Worm (Caenorhabditis elegans) whole organism, L3 larva: ENCODE results near the gene F23B2.10.

ENCODE experiments used
- R02D3.7 ChIP-seq: fragments of 150-350 bp; optimal IDR thresholded peaks from 2 replicates; lab custom pipeline; 2014; ENCODE audit warnings: missing biosample characterization, missing genetic modification characterization
- ceh-16 ChIP-seq: sonication (generic microtip); optimal IDR thresholded peaks from 2 replicates; lab custom pipeline; 2017; ENCODE audit warnings: missing biosample characterization, missing genetic modification characterization
- ceh-82 ChIP-seq: fragments of 150-350 bp; optimal IDR thresholded peaks from 2 replicates; lab custom pipeline; 2014; ENCODE audit warnings: missing biosample characterization, missing genetic modification characterization
- daf-12 ChIP-seq: fragments of 150-350 bp; optimal IDR thresholded peaks from 2 replicates; lab custom pipeline; 2014; ENCODE audit warnings: missing biosample characterization, missing genetic modification reagents, missing genetic modification characterization
- elt-1 ChIP-seq: fragments of 150-350 bp; optimal IDR thresholded peaks from 2 replicates; lab custom pipeline; 2014; ENCODE audit warnings: missing biosample characterization, missing genetic modification characterization
- elt-2 ChIP-seq: sonication (generic microtip); optimal IDR thresholded peaks from 2 replicates; lab custom pipeline; 2016; ENCODE audit warnings: missing genetic modification reagents, mild to moderate bottlenecking, missing genetic modification characterization, missing compliant biosample characterization
- elt-3 ChIP-seq, 3 experiments: fragments of 150-350 bp in 1 of 3; sonication (generic microtip) in 2 of 3; optimal IDR thresholded peaks; 2 replicates in 2 of 3; 4 replicates in 1 of 3; lab custom pipeline; 2014 to 2017; ENCODE audit warnings: missing biosample characterization in 3 of 3, missing genetic modification characterization in 3 of 3
- eor-1 ChIP-seq, 2 experiments: fragments of 150-350 bp; optimal IDR thresholded peaks; 2 replicates each; lab custom pipeline; 2014 to 2018; ENCODE audit warnings: missing biosample characterization in 2 of 2, missing genetic modification characterization in 2 of 2
- fkh-10 ChIP-seq: sonication (generic microtip); optimal IDR thresholded peaks from 2 replicates; lab custom pipeline; 2017; ENCODE audit warnings: missing biosample characterization, missing genetic modification reagents, missing genetic modification characterization
- fos-1 ChIP-seq: fragments of 150-350 bp; optimal IDR thresholded peaks from 2 replicates; lab custom pipeline; 2014; ENCODE audit warnings: missing biosample characterization, missing genetic modification characterization
- hmg-11 ChIP-seq: sonication (generic microtip); optimal IDR thresholded peaks from 2 replicates; lab custom pipeline; 2016; ENCODE audit warnings: missing genetic modification characterization, missing compliant biosample characterization
- jun-1 ChIP-seq: fragments of 150-350 bp; optimal IDR thresholded peaks from 2 replicates; lab custom pipeline; 2014; ENCODE audit warnings: missing biosample characterization, missing genetic modification reagents, missing genetic modification characterization
- lin-15B ChIP-seq: fragments of 150-350 bp; optimal IDR thresholded peaks from 2 replicates; lab custom pipeline; 2014; ENCODE audit warnings: missing biosample characterization, missing genetic modification characterization
- lin-39 ChIP-seq: fragments of 150-350 bp; optimal IDR thresholded peaks from 2 replicates; lab custom pipeline; 2018; ENCODE audit warnings: missing biosample characterization, missing genetic modification reagents, missing genetic modification characterization
- mml-1 ChIP-seq: fragments of 150-350 bp; sonication (generic microtip); optimal IDR thresholded peaks from 3 replicates; lab custom pipeline; 2014; ENCODE audit warnings: missing biosample characterization, missing genetic modification characterization
- nfya-1 ChIP-seq: sonication (generic microtip); optimal IDR thresholded peaks from 2 replicates; lab custom pipeline; 2017; ENCODE audit warnings: missing genetic modification characterization, mild to moderate bottlenecking, missing compliant biosample characterization, antibody characterized with exemption, moderate library complexity; ENCODE audit not compliant: insufficient read depth
- nhr-11 ChIP-seq: fragments of 150-350 bp; optimal IDR thresholded peaks from 2 replicates; lab custom pipeline; 2014; ENCODE audit warnings: missing biosample characterization, missing genetic modification characterization
- nhr-12 ChIP-seq: fragments of 150-350 bp; optimal IDR thresholded peaks from 2 replicates; lab custom pipeline; 2014; ENCODE audit warnings: missing biosample characterization, missing genetic modification characterization
- nhr-23 ChIP-seq: fragments of 150-350 bp; optimal IDR thresholded peaks from 2 replicates; lab custom pipeline; 2014; ENCODE audit warnings: missing biosample characterization, missing genetic modification reagents, missing genetic modification characterization
- nhr-25 ChIP-seq: sonication (generic microtip); optimal IDR thresholded peaks from 2 replicates; lab custom pipeline; 2017; ENCODE audit warnings: missing biosample characterization, missing genetic modification characterization
- nhr-28 ChIP-seq: fragments of 150-350 bp; optimal IDR thresholded peaks from 2 replicates; lab custom pipeline; 2014; ENCODE audit warnings: missing biosample characterization, missing genetic modification characterization
- nhr-67 ChIP-seq: fragments of 150-350 bp; optimal IDR thresholded peaks from 2 replicates; lab custom pipeline; 2014; ENCODE audit warnings: missing biosample characterization, missing genetic modification characterization
- pha-4 ChIP-seq: fragments of 150-350 bp; optimal IDR thresholded peaks from 2 replicates; lab custom pipeline; 2014; ENCODE audit warnings: missing biosample characterization, missing genetic modification reagents, missing genetic modification characterization
- pqm-1 ChIP-seq: fragments of 150-350 bp; optimal IDR thresholded peaks from 2 replicates; lab custom pipeline; 2017; ENCODE audit warnings: missing biosample characterization, missing genetic modification characterization, inconsistent platforms
- sea-2 ChIP-seq: fragments of 150-350 bp; sonication (generic microtip); optimal IDR thresholded peaks from 4 replicates; lab custom pipeline; 2014; ENCODE audit warnings: missing biosample characterization, missing genetic modification reagents, missing genetic modification characterization
- skn-1 ChIP-seq: fragments of 150-350 bp; optimal IDR thresholded peaks from 2 replicates; lab custom pipeline; 2014; ENCODE audit warnings: missing biosample characterization, missing genetic modification characterization
- snpc-4 ChIP-seq: fragments of 150-350 bp; optimal IDR thresholded peaks from 2 replicates; lab custom pipeline; 2014; ENCODE audit warnings: missing biosample characterization, missing genetic modification characterization
- unc-39 ChIP-seq: sonication (generic microtip); optimal IDR thresholded peaks from 4 replicates; lab custom pipeline; 2017; ENCODE audit warnings: missing biosample characterization, missing genetic modification characterization
- unc-62 ChIP-seq: fragments of 150-350 bp; sonication (generic microtip); optimal IDR thresholded peaks from 4 replicates; lab custom pipeline; 2014; ENCODE audit warnings: missing biosample characterization, missing genetic modification reagents, missing genetic modification characterization
- zag-1 ChIP-seq: fragments of 150-350 bp; optimal IDR thresholded peaks from 2 replicates; lab custom pipeline; 2014; ENCODE audit warnings: missing biosample characterization, missing genetic modification characterization
- ztf-11 ChIP-seq: fragments of 150-350 bp; optimal IDR thresholded peaks from 2 replicates; lab custom pipeline; 2014; ENCODE audit warnings: missing biosample characterization, missing genetic modification characterization

The F23B2.10 gene

ce11 chrIV:9120220-9120619 is 33.9 kb downstream of the F23B2.10 start:
- TF ChIP-seq ztf-11 (tag; lab: Kevin White, UChicago): no peak
- no peak for TF ChIP-seq nhr-11 (tag; lab: Kevin White, UChicago)
- TF ChIP-seq ceh-16 (tag; lab: Kevin White, UChicago): no peak
- no peak for TF ChIP-seq fkh-10 (GFP tag; lab: Kevin White, UChicago)
- TF ChIP-seq snpc-4: no peak
- no peak for TF ChIP-seq elt-3 (tag; optimal IDR thresholded peaks at IDR 0.05; lab: Kevin White, UChicago)
- TF ChIP-seq pqm-1: no peak
- TF ChIP-seq fos-1 (tag; lab: Kevin White, UChicago): no peak
- TF ChIP-seq nhr-28 (tag; lab: Kevin White, UChicago): no peak
- no peak for TF ChIP-seq nhr-25 (tag; lab: Kevin White, UChicago)
- no peak for TF ChIP-seq eor-1 (tag; optimal IDR thresholded peaks at IDR 0.05; lab: Kevin White, UChicago)
- no peak for TF ChIP-seq lin-15B (tag; lab: Kevin White, UChicago)
- TF ChIP-seq nhr-12 (tag; lab: Kevin White, UChicago): no peak
- no peak for TF ChIP-seq elt-2 (tag; lab: Kevin White, UChicago)
- no peak for TF ChIP-seq zag-1 (tag; lab: Kevin White, UChicago)
- TF ChIP-seq R02D3.7 (tag; lab: Kevin White, UChicago): no peak
- no peak for TF ChIP-seq nhr-23 (tag; lab: Kevin White, UChicago)

ce11 chrIV:9118792-9119191 is 35.4 kb downstream of the F23B2.10 start, which contains the start of gene nrfl-1:
Gene nrfl-1, plus strand, starts transcription at chrIV:9119092.
- TF ChIP-seq ceh-82 (tag; lab: Kevin White, UChicago) (no peak), jun-1 (tag; lab: Kevin White, UChicago) (no peak)

ce11 chrIV:9118348-9118747 is 35.8 kb downstream of the F23B2.10 start:
- TF ChIP-seq daf-12 (tag; lab: Kevin White, UChicago): no peak
- no peak for TF ChIP-seq ceh-82 (tag; lab: Kevin White, UChicago)
- peak; percentile 79 for TF ChIP-seq elt-2 (tag; lab: Kevin White, UChicago)
- TF ChIP-seq sea-2: no peak
- TF ChIP-seq elt-3 (tag; optimal IDR thresholded peaks at IDR 0.05; lab: Kevin White, UChicago): no peak
- TF ChIP-seq pha-4 (tag; lab: Kevin White, UChicago): peak; percentile 31
- no peak for TF ChIP-seq elt-1 (tag; lab: Kevin White, UChicago)
- peak; percentile 14 for TF ChIP-seq pqm-1

- no peak for TF ChIP-seq ztf-11 (tag; lab: Kevin White, UChicago)
- no peak for TF ChIP-seq lin-15B (tag; lab: Kevin White, UChicago)
- no peak for TF ChIP-seq hmg-11 (tag; lab: Kevin White, UChicago)
- no peak for TF ChIP-seq nhr-67 (tag; lab: Kevin White, UChicago)
- no peak for TF ChIP-seq mml-1 (tag; lab: Kevin White, UChicago)
- no peak for TF ChIP-seq ceh-16 (tag; lab: Kevin White, UChicago)
Observed at ce11 chrIV:9117700-9118099, 36.5 kb downstream of the F23B2.10 start.

- TF ChIP-seq jun-1 (tag; lab: Kevin White, UChicago) (no peak), mml-1 (tag; lab: Kevin White, UChicago) (no peak), pha-4 (tag; lab: Kevin White, UChicago) (peak; percentile 35), nfya-1 (tag; lab: Kevin White, UChicago) (no peak), unc-39 (tag; lab: Kevin White, UChicago) (no peak), elt-2 (tag; lab: Kevin White, UChicago) (peak; percentile 66), skn-1 (tag; lab: Kevin White, UChicago) (no peak)
- TF ChIP-seq, all 47 proteins: peak for 2
Observed at ce11 chrIV:9116452-9116851, 37.7 kb downstream of the F23B2.10 start.

ce11 chrIV:9114078-9114477 is 40.1 kb downstream of the F23B2.10 start:
- TF ChIP-seq skn-1 (tag; lab: Kevin White, UChicago) (no peak), unc-62 (GFP tag; lab: Kevin White, UChicago) (no peak), sea-2 (no peak), pha-4 (tag; lab: Kevin White, UChicago) (peak; percentile 53), lin-39 (tag; lab: Kevin White, UChicago) (no peak)
